Worm (Caenorhabditis elegans) whole organism, L3 larva: Measurements from ENCODE around the gene F13E9.9.

Experiments used
- R02D3.7 ChIP-seq: fragments of 150-350 bp; optimal IDR thresholded peaks from 2 replicates; lab custom pipeline; 2014; ENCODE audit warnings: missing biosample characterization, missing genetic modification characterization
- ZK546.5 ChIP-seq: sonication (generic microtip); optimal IDR thresholded peaks from 2 replicates; lab custom pipeline; 2017; ENCODE audit warnings: missing biosample characterization, missing genetic modification characterization
- aly-2 ChIP-seq: fragments of 150-350 bp; optimal IDR thresholded peaks from 2 replicates; lab custom pipeline; 2014; ENCODE audit warnings: missing biosample characterization, missing genetic modification characterization
- ama-1 ChIP-seq: fragments of 150-350 bp; optimal IDR thresholded peaks from 2 replicates; lab custom pipeline; 2018
- ceh-16 ChIP-seq: sonication (generic microtip); optimal IDR thresholded peaks from 2 replicates; lab custom pipeline; 2017; ENCODE audit warnings: missing biosample characterization, missing genetic modification characterization
- ceh-82 ChIP-seq: fragments of 150-350 bp; optimal IDR thresholded peaks from 2 replicates; lab custom pipeline; 2014; ENCODE audit warnings: missing biosample characterization, missing genetic modification characterization
- ceh-9 ChIP-seq: sonication (generic microtip); optimal IDR thresholded peaks from 2 replicates; lab custom pipeline; 2018; ENCODE audit warnings: missing biosample characterization, missing genetic modification characterization
- daf-12 ChIP-seq: fragments of 150-350 bp; optimal IDR thresholded peaks from 2 replicates; lab custom pipeline; 2014; ENCODE audit warnings: missing biosample characterization, missing genetic modification reagents, missing genetic modification characterization
- egl-27 ChIP-seq: sonication (generic microtip); optimal IDR thresholded peaks from 4 replicates; lab custom pipeline; 2017; ENCODE audit warnings: missing biosample characterization, missing genetic modification reagents, missing genetic modification characterization
- egl-5 ChIP-seq: fragments of 150-350 bp; optimal IDR thresholded peaks from 2 replicates; lab custom pipeline; 2017; ENCODE audit warnings: missing biosample characterization, missing genetic modification reagents, missing genetic modification characterization, inconsistent platforms
- elt-1 ChIP-seq: fragments of 150-350 bp; optimal IDR thresholded peaks from 2 replicates; lab custom pipeline; 2014; ENCODE audit warnings: missing biosample characterization, missing genetic modification characterization
- elt-2 ChIP-seq: sonication (generic microtip); optimal IDR thresholded peaks from 2 replicates; lab custom pipeline; 2016; ENCODE audit warnings: missing genetic modification reagents, mild to moderate bottlenecking, missing genetic modification characterization, missing compliant biosample characterization
- elt-3 ChIP-seq, 3 experiments: fragments of 150-350 bp in 1 of 3; sonication (generic microtip) in 2 of 3; optimal IDR thresholded peaks; 2 replicates in 2 of 3; 4 replicates in 1 of 3; lab custom pipeline; 2014 to 2017; ENCODE audit warnings: missing biosample characterization in 3 of 3, missing genetic modification characterization in 3 of 3
- eor-1 ChIP-seq, 2 experiments: fragments of 150-350 bp; optimal IDR thresholded peaks; 2 replicates each; lab custom pipeline; 2014 to 2018; ENCODE audit warnings: missing biosample characterization in 2 of 2, missing genetic modification characterization in 2 of 2
- hmg-11 ChIP-seq: sonication (generic microtip); optimal IDR thresholded peaks from 2 replicates; lab custom pipeline; 2016; ENCODE audit warnings: missing genetic modification characterization, missing compliant biosample characterization
- jun-1 ChIP-seq: fragments of 150-350 bp; optimal IDR thresholded peaks from 2 replicates; lab custom pipeline; 2014; ENCODE audit warnings: missing biosample characterization, missing genetic modification reagents, missing genetic modification characterization
- lin-15B ChIP-seq: fragments of 150-350 bp; optimal IDR thresholded peaks from 2 replicates; lab custom pipeline; 2014; ENCODE audit warnings: missing biosample characterization, missing genetic modification characterization
- lin-39 ChIP-seq: fragments of 150-350 bp; optimal IDR thresholded peaks from 2 replicates; lab custom pipeline; 2018; ENCODE audit warnings: missing biosample characterization, missing genetic modification reagents, missing genetic modification characterization
- lsy-12 ChIP-seq: sonication (generic microtip); optimal IDR thresholded peaks from 2 replicates; lab custom pipeline; 2016; ENCODE audit warnings: mild to moderate bottlenecking, missing genetic modification characterization, missing compliant biosample characterization
- mdl-1 ChIP-seq: fragments of 150-350 bp; optimal IDR thresholded peaks from 2 replicates; lab custom pipeline; 2014; ENCODE audit warnings: missing biosample characterization, missing genetic modification characterization
- mml-1 ChIP-seq: fragments of 150-350 bp; sonication (generic microtip); optimal IDR thresholded peaks from 3 replicates; lab custom pipeline; 2014; ENCODE audit warnings: missing biosample characterization, missing genetic modification characterization
- nfya-1 ChIP-seq: sonication (generic microtip); optimal IDR thresholded peaks from 2 replicates; lab custom pipeline; 2017; ENCODE audit warnings: missing genetic modification characterization, mild to moderate bottlenecking, missing compliant biosample characterization, antibody characterized with exemption, moderate library complexity; ENCODE audit not compliant: insufficient read depth
- nhr-11 ChIP-seq: fragments of 150-350 bp; optimal IDR thresholded peaks from 2 replicates; lab custom pipeline; 2014; ENCODE audit warnings: missing biosample characterization, missing genetic modification characterization
- nhr-12 ChIP-seq: fragments of 150-350 bp; optimal IDR thresholded peaks from 2 replicates; lab custom pipeline; 2014; ENCODE audit warnings: missing biosample characterization, missing genetic modification characterization
- nhr-23 ChIP-seq: fragments of 150-350 bp; optimal IDR thresholded peaks from 2 replicates; lab custom pipeline; 2014; ENCODE audit warnings: missing biosample characterization, missing genetic modification reagents, missing genetic modification characterization
- nhr-237 ChIP-seq: fragments of 150-350 bp; optimal IDR thresholded peaks from 2 replicates; lab custom pipeline; 2014; ENCODE audit warnings: missing biosample characterization, missing genetic modification characterization
- nhr-25 ChIP-seq: sonication (generic microtip); optimal IDR thresholded peaks from 2 replicates; lab custom pipeline; 2017; ENCODE audit warnings: missing biosample characterization, missing genetic modification characterization
- nhr-28 ChIP-seq: fragments of 150-350 bp; optimal IDR thresholded peaks from 2 replicates; lab custom pipeline; 2014; ENCODE audit warnings: missing biosample characterization, missing genetic modification characterization
- nhr-43 ChIP-seq: sonication (generic microtip); optimal IDR thresholded peaks from 2 replicates; lab custom pipeline; 2016; ENCODE audit warnings: mild to moderate bottlenecking, missing genetic modification characterization, missing compliant biosample characterization; ENCODE audit not compliant: poor library complexity, severe bottlenecking
- nhr-67 ChIP-seq: fragments of 150-350 bp; optimal IDR thresholded peaks from 2 replicates; lab custom pipeline; 2014; ENCODE audit warnings: missing biosample characterization, missing genetic modification characterization
- nhr-76 ChIP-seq: fragments of 150-350 bp; sonication (generic microtip); optimal IDR thresholded peaks from 5 replicates; lab custom pipeline; 2014; ENCODE audit warnings: missing biosample characterization, missing genetic modification characterization
- nhr-77 ChIP-seq: fragments of 150-350 bp; optimal IDR thresholded peaks from 2 replicates; lab custom pipeline; 2014; ENCODE audit warnings: missing biosample characterization, missing genetic modification characterization
- pha-4 ChIP-seq: fragments of 150-350 bp; optimal IDR thresholded peaks from 2 replicates; lab custom pipeline; 2014; ENCODE audit warnings: missing biosample characterization, missing genetic modification reagents, missing genetic modification characterization
- pqm-1 ChIP-seq: fragments of 150-350 bp; optimal IDR thresholded peaks from 2 replicates; lab custom pipeline; 2017; ENCODE audit warnings: missing biosample characterization, missing genetic modification characterization, inconsistent platforms
- sea-2 ChIP-seq: fragments of 150-350 bp; sonication (generic microtip); optimal IDR thresholded peaks from 4 replicates; lab custom pipeline; 2014; ENCODE audit warnings: missing biosample characterization, missing genetic modification reagents, missing genetic modification characterization
- skn-1 ChIP-seq: fragments of 150-350 bp; optimal IDR thresholded peaks from 2 replicates; lab custom pipeline; 2014; ENCODE audit warnings: missing biosample characterization, missing genetic modification characterization
- snpc-4 ChIP-seq: fragments of 150-350 bp; optimal IDR thresholded peaks from 2 replicates; lab custom pipeline; 2014; ENCODE audit warnings: missing biosample characterization, missing genetic modification characterization
- tbx-2 ChIP-seq: sonication (generic microtip); optimal IDR thresholded peaks from 2 replicates; lab custom pipeline; 2016; ENCODE audit warnings: mild to moderate bottlenecking, missing genetic modification characterization, missing compliant biosample characterization
- unc-39 ChIP-seq: sonication (generic microtip); optimal IDR thresholded peaks from 4 replicates; lab custom pipeline; 2017; ENCODE audit warnings: missing biosample characterization, missing genetic modification characterization
- unc-62 ChIP-seq: fragments of 150-350 bp; sonication (generic microtip); optimal IDR thresholded peaks from 4 replicates; lab custom pipeline; 2014; ENCODE audit warnings: missing biosample characterization, missing genetic modification reagents, missing genetic modification characterization
- ztf-11 ChIP-seq: fragments of 150-350 bp; optimal IDR thresholded peaks from 2 replicates; lab custom pipeline; 2014; ENCODE audit warnings: missing biosample characterization, missing genetic modification characterization
- ztf-4 ChIP-seq: fragments of 150-350 bp; optimal IDR thresholded peaks from 2 replicates; lab custom pipeline; 2014; ENCODE audit warnings: missing biosample characterization, missing genetic modification characterization

Gene F13E9.9

ce11 chrIV:10935336-10935735 is 36.3 kb upstream of the F13E9.9 start (continued):
- TF ChIP-seq ceh-9 (no peak), elt-3 (tag; optimal IDR thresholded peaks at IDR 0.05; lab: Kevin White, UChicago) (peak in 1 of 3 experiments; percentile 17), lin-39 (peak; percentile 43), ceh-16 (tag; lab: Kevin White, UChicago) (no peak), nfya-1 (peak; percentile 90), daf-12 (tag; lab: Kevin White, UChicago) (no peak), nhr-43 (peak; percentile 40), mdl-1 (peak; percentile 60), eor-1 (tag; optimal IDR thresholded peaks at IDR 0.05; lab: Kevin White, UChicago) (peak in 1 of 2 experiments; percentile 32), ZK546.5 (tag; lab: Kevin White, UChicago) (no peak), pha-4 (tag; lab: Kevin White, UChicago) (peak; percentile 63), nhr-25 (tag; lab: Kevin White, UChicago) (peak; percentile 40), ztf-4 (peak; percentile 65)

ce11 chrIV:10934786-10935185 is 35.8 kb upstream of the F13E9.9 start:
- peak; percentile 68 for TF ChIP-seq ama-1 (lab: Kevin White, UChicago)
- no peak for TF ChIP-seq lin-15B (tag; lab: Kevin White, UChicago)

ce11 chrIV:10933777-10934546 is 35.0 kb upstream of the F13E9.9 start:
- TF ChIP-seq nhr-43 (peak; percentile 32), sea-2 (no peak), nfya-1 (no peak), unc-39 (tag; lab: Kevin White, UChicago) (no peak), ztf-4 (no peak), nhr-76 (tag; lab: Kevin White, UChicago) (no peak), ama-1 (lab: Kevin White, UChicago) (peak; percentile 90), lin-39 (no peak), nhr-11 (no peak), unc-62 (no peak), egl-5 (tag; lab: Kevin White, UChicago) (no peak), aly-2 (tag; lab: Kevin White, UChicago) (no peak), R02D3.7 (tag; lab: Kevin White, UChicago) (no peak), nhr-12 (tag; lab: Kevin White, UChicago) (no peak), pha-4 (tag; lab: Kevin White, UChicago) (no peak), elt-3 (tag; optimal IDR thresholded peaks at IDR 0.05; lab: Kevin White, UChicago) (no peak), egl-27 (tag; lab: Kevin White, UChicago) (no peak), hmg-11 (no peak), nhr-23 (tag; lab: Kevin White, UChicago) (no peak), nhr-67 (tag; lab: Kevin White, UChicago) (no peak), elt-2 (tag; lab: Kevin White, UChicago) (peak; percentile 47), eor-1 (tag; optimal IDR thresholded peaks at IDR 0.05; lab: Kevin White, UChicago) (no peak), nhr-25 (tag; lab: Kevin White, UChicago) (no peak), lsy-12 (tag; lab: Kevin White, UChicago) (peak; percentile 26), ceh-16 (tag; lab: Kevin White, UChicago) (no peak)

- TF ChIP-seq pha-4 (tag; lab: Kevin White, UChicago) (peak; percentile 88), lin-15B (tag; lab: Kevin White, UChicago) (peak; percentile 68), nhr-28 (tag; lab: Kevin White, UChicago) (no peak), nhr-25 (tag; lab: Kevin White, UChicago) (peak; percentile 35), unc-62 (no peak), nfya-1 (peak; percentile 87), ceh-82 (peak; percentile 7), mdl-1 (no peak), snpc-4 (tag; lab: Kevin White, UChicago) (peak; percentile 79), nhr-77 (tag; lab: Kevin White, UChicago) (no peak), nhr-43 (peak; percentile 18), eor-1 (tag; optimal IDR thresholded peaks at IDR 0.05; lab: Kevin White, UChicago) (no peak), hmg-11 (peak; percentile 63), skn-1 (tag; lab: Kevin White, UChicago) (peak; percentile 65), daf-12 (tag; lab: Kevin White, UChicago) (no peak), ceh-16 (tag; lab: Kevin White, UChicago) (no peak), unc-39 (tag; lab: Kevin White, UChicago) (no peak), nhr-11 (no peak), mml-1 (tag; lab: Kevin White, UChicago) (no peak), tbx-2 (tag; lab: Kevin White, UChicago) (no peak), elt-1 (tag; lab: Kevin White, UChicago) (peak; percentile 46), ztf-11 (tag; lab: Kevin White, UChicago) (no peak), nhr-12 (tag; lab: Kevin White, UChicago) (no peak), aly-2 (tag; lab: Kevin White, UChicago) (no peak), ama-1 (lab: Kevin White, UChicago) (no peak), nhr-76 (tag; lab: Kevin White, UChicago) (no peak), lsy-12 (tag; lab: Kevin White, UChicago) (peak; percentile 23), lin-39 (peak; percentile 72), jun-1 (tag; lab: Kevin White, UChicago) (peak; percentile 39), pqm-1 (tag; lab: Kevin White, UChicago) (peak; percentile 16), nhr-67 (tag; lab: Kevin White, UChicago) (no peak), ztf-4 (no peak), nhr-237 (tag; lab: Kevin White, UChicago) (no peak)
Observed at ce11 chrIV:10933062-10933552, 34.1 kb upstream of the F13E9.9 start, which contains the start of the genes dnc-1 and lsm-7. TSS of gene dnc-1 (minus strand) at chrIV:10933203. TSS of gene lsm-7 (plus strand) at chrIV:10933502.
